Fruit fly (Drosophila melanogaster) whole organism, pupa: Measurements from ENCODE around the gene SdicB.
A peak's percentile ranks its signal among the peaks of the same experiment; 100 is the strongest.

Source experiments
- CG10348 ChIP-seq: fragments of 200-800 bp; sonication (Bioruptor generic); IDR thresholded peaks from 2 replicates; pipeline ENCODE4 v1.3.6; 2022; ENCODE audit warnings: missing biosample characterization, missing genetic modification characterization
- CG14655 ChIP-seq: fragments of 200-800 bp; sonication (Bioruptor generic); optimal IDR thresholded peaks from 3 replicates; lab custom pipeline; 2017; ENCODE audit warnings: mild to moderate bottlenecking, missing biosample characterization, missing genetic modification reagents, missing genetic modification characterization
- CG15710 ChIP-seq: fragments of 200-800 bp; sonication (Bioruptor generic); optimal IDR thresholded peaks from 2 replicates; lab custom pipeline; 2018; ENCODE audit warnings: missing biosample characterization, mild to moderate bottlenecking, missing genetic modification characterization, moderate library complexity
- CG32121 ChIP-seq: fragments of 200-800 bp; sonication (Bioruptor generic); IDR thresholded peaks from 2 replicates; pipeline ENCODE4 v1.3.6; 2022; ENCODE audit warnings: missing biosample characterization, missing genetic modification characterization
- CG34367 ChIP-seq: fragments of 200-800 bp; sonication (Bioruptor generic); optimal IDR thresholded peaks from 2 replicates; lab custom pipeline; 2018; ENCODE audit warnings: missing biosample characterization, mild to moderate bottlenecking, missing genetic modification characterization
- CG4496 ChIP-seq: fragments of 200-800 bp; sonication (Bioruptor generic); IDR thresholded peaks from 3 replicates; pipeline ENCODE4 v1.3.6; 2022; ENCODE audit warnings: missing biosample characterization, missing genetic modification characterization
- D1 ChIP-seq: fragments of 200-800 bp; sonication (Bioruptor generic); optimal IDR thresholded peaks from 2 replicates; lab custom pipeline; 2018; ENCODE audit warnings: missing biosample characterization, mild to moderate bottlenecking, missing genetic modification characterization, moderate library complexity
- Pif1B ChIP-seq: fragments of 200-800 bp; sonication (Bioruptor generic); optimal IDR thresholded peaks from 3 replicates; lab custom pipeline; 2016; ENCODE audit warnings: missing biosample characterization, missing genetic modification characterization
- fd96Ca ChIP-seq: fragments of 200-800 bp; sonication (Bioruptor generic); IDR thresholded peaks from 3 replicates; pipeline ENCODE4 v1.3.6; 2022; ENCODE audit warnings: missing biosample characterization, missing genetic modification characterization

- TF ChIP-seq CG10348 (GFP tag; lab: Robert Waterston, UW): no peak
- peak; percentile 2 for TF ChIP-seq CG34367 (tag; lab: Kevin White, UChicago)
- peak; percentile 19 for TF ChIP-seq Pif1B
- TF ChIP-seq CG14655 (GFP tag; lab: Kevin White, UChicago): no peak
- no peak for TF ChIP-seq D1
- TF ChIP-seq CG32121 (GFP tag; lab: Robert Waterston, UW): peak; percentile 48; the same call in 1 of the 2 replicates
- TF ChIP-seq CG4496: peak; percentile 62; the same call in 2 of the 3 replicates
- peak; percentile 24 for TF ChIP-seq CG15710 (tag; lab: Kevin White, UChicago)
- peak; percentile 50; the same call in 1 of the 3 replicates for TF ChIP-seq fd96Ca (GFP tag; lab: Robert Waterston, UW)
These were observed 50.4 kb downstream of the SdicB start for dm6 chrX:20158943-20159385.
